Fruit fly (Drosophila melanogaster) whole organism, prepupa: ENCODE data around the gene CSN1b.

Experiments
- Blimp-1 ChIP-seq: fragments of 200-800 bp; sonication (Bioruptor generic); optimal IDR thresholded peaks from 3 replicates; lab custom pipeline; 2017; ENCODE audit warnings: missing biosample characterization, missing genetic modification characterization, mild to moderate bottlenecking, moderate library complexity, missing genetic modification reagents
- CG10631 ChIP-seq: fragments of 200-800 bp; sonication (Bioruptor generic); optimal IDR thresholded peaks from 2 replicates; lab custom pipeline; 2016; ENCODE audit warnings: missing biosample characterization, missing genetic modification characterization
- CG10669 ChIP-seq: fragments of 200-800 bp; sonication (Bioruptor generic); optimal IDR thresholded peaks from 3 replicates; lab custom pipeline; 2018; ENCODE audit warnings: missing biosample characterization, mild to moderate bottlenecking, missing genetic modification characterization, moderate library complexity
- CG11294 ChIP-seq: fragments of 200-800 bp; sonication (Bioruptor generic); IDR thresholded peaks from 2 replicates; pipeline ENCODE4 v1.3.6; 2022; ENCODE audit warnings: missing biosample characterization, missing genetic modification characterization
- CG11762 ChIP-seq: fragments of 200-800 bp; sonication (Bioruptor generic); optimal IDR thresholded peaks from 3 replicates; lab custom pipeline; 2016; ENCODE audit warnings: missing biosample characterization, missing genetic modification characterization; ENCODE audit not compliant: insufficient read depth
- CG11902 ChIP-seq: fragments of 200-800 bp; sonication (Bioruptor generic); optimal IDR thresholded peaks from 3 replicates; lab custom pipeline; 2016; ENCODE audit warnings: missing biosample characterization, missing genetic modification characterization
- CG16779 ChIP-seq: fragments of 200-800 bp; sonication (Bioruptor generic); optimal IDR thresholded peaks from 3 replicates; lab custom pipeline; 2017; ENCODE audit warnings: missing biosample characterization, mild to moderate bottlenecking, missing genetic modification characterization
- CG3032 ChIP-seq: fragments of 200-800 bp; optimal IDR thresholded peaks from 2 replicates; lab custom pipeline; 2019; ENCODE audit warnings: missing biosample characterization, mild to moderate bottlenecking, missing genetic modification characterization, moderate library complexity
- CG31627 ChIP-seq: fragments of 200-800 bp; sonication (Bioruptor generic); optimal IDR thresholded peaks from 3 replicates; lab custom pipeline; 2016; ENCODE audit warnings: missing biosample characterization, missing genetic modification characterization
- CG34406 ChIP-seq: fragments of 200-800 bp; sonication (Bioruptor generic); optimal IDR thresholded peaks from 3 replicates; lab custom pipeline; 2016; ENCODE audit warnings: missing biosample characterization, missing genetic modification characterization
- CG3919 ChIP-seq: fragments of 200-800 bp; sonication (Bioruptor generic); optimal IDR thresholded peaks from 3 replicates; lab custom pipeline; 2016; ENCODE audit warnings: missing biosample characterization, missing genetic modification characterization
- CG6163 ChIP-seq: fragments of 200-800 bp; sonication (Bioruptor generic); IDR thresholded peaks from 3 replicates; pipeline ENCODE4 v1.3.6; 2022; ENCODE audit warnings: missing biosample characterization, missing genetic modification characterization
- CG6276 ChIP-seq: fragments of 200-800 bp; sonication (Bioruptor generic); optimal IDR thresholded peaks from 2 replicates; lab custom pipeline; 2017; ENCODE audit warnings: missing biosample characterization, mild to moderate bottlenecking, missing genetic modification characterization
- CG6792 ChIP-seq: fragments of 200-800 bp; sonication (Bioruptor generic); optimal IDR thresholded peaks from 3 replicates; lab custom pipeline; 2016; ENCODE audit warnings: missing biosample characterization, missing genetic modification characterization
- CG6808 ChIP-seq: fragments of 200-800 bp; sonication (Bioruptor generic); optimal IDR thresholded peaks from 3 replicates; lab custom pipeline; 2017; ENCODE audit warnings: missing biosample characterization, missing genetic modification characterization, mild to moderate bottlenecking, moderate library complexity, missing genetic modification reagents
- CG6854 ChIP-seq: fragments of 200-800 bp; sonication (Bioruptor generic); optimal IDR thresholded peaks from 2 replicates; lab custom pipeline; 2017; ENCODE audit warnings: missing biosample characterization, mild to moderate bottlenecking, missing genetic modification characterization
- CG7368 ChIP-seq: fragments of 200-800 bp; sonication (Bioruptor generic); optimal IDR thresholded peaks from 3 replicates; lab custom pipeline; 2016; ENCODE audit warnings: missing biosample characterization, missing genetic modification characterization
- CG8119 ChIP-seq: fragments of 200-800 bp; sonication (Bioruptor generic); IDR thresholded peaks from 3 replicates; pipeline ENCODE4 v1.3.6; 2022; ENCODE audit warnings: missing biosample characterization, missing genetic modification characterization
- CG8319 ChIP-seq: fragments of 200-800 bp; sonication (Bioruptor generic); optimal IDR thresholded peaks from 3 replicates; lab custom pipeline; 2016; ENCODE audit warnings: missing biosample characterization, missing genetic modification characterization
- CG8632 ChIP-seq: fragments of 200-800 bp; sonication (Bioruptor generic); optimal IDR thresholded peaks from 3 replicates; lab custom pipeline; 2016; ENCODE audit warnings: missing biosample characterization, missing genetic modification characterization
- CG9139 ChIP-seq: fragments of 200-800 bp; sonication (Bioruptor generic); optimal IDR thresholded peaks from 3 replicates; lab custom pipeline; 2017; ENCODE audit warnings: missing biosample characterization, mild to moderate bottlenecking, missing genetic modification characterization
- Eip75B ChIP-seq: fragments of 200-800 bp; sonication (Bioruptor generic); optimal IDR thresholded peaks from 3 replicates; lab custom pipeline; 2016; ENCODE audit warnings: missing biosample characterization, missing genetic modification characterization
- Eip78C ChIP-seq: fragments of 200-800 bp; sonication (Bioruptor generic); peaks from one replicate; lab custom pipeline; 2016; ENCODE audit warnings: missing biosample characterization, missing genetic modification characterization
- Eip93F ChIP-seq: fragments of 200-800 bp; sonication (Bioruptor generic); optimal IDR thresholded peaks from 2 replicates; lab custom pipeline; 2016; ENCODE audit warnings: missing biosample characterization, mild to moderate bottlenecking, missing genetic modification characterization
- Ets21C ChIP-seq: fragments of 200-800 bp; sonication (Bioruptor generic); optimal IDR thresholded peaks from 3 replicates; lab custom pipeline; 2016; ENCODE audit warnings: missing biosample characterization, missing genetic modification characterization
- Ets96B ChIP-seq: fragments of 200-800 bp; optimal IDR thresholded peaks from 2 replicates; lab custom pipeline; 2019; ENCODE audit warnings: missing biosample characterization, mild to moderate bottlenecking, missing genetic modification characterization, moderate library complexity
- Hr39 ChIP-seq: fragments of 200-800 bp; sonication (Bioruptor generic); optimal IDR thresholded peaks from 2 replicates; lab custom pipeline; 2016; ENCODE audit warnings: missing biosample characterization, missing genetic modification characterization
- Hr4 ChIP-seq: fragments of 200-800 bp; sonication (Bioruptor generic); optimal IDR thresholded peaks from 3 replicates; lab custom pipeline; 2016; ENCODE audit warnings: missing biosample characterization, missing genetic modification characterization
- Lpt ChIP-seq: fragments of 200-800 bp; sonication (Bioruptor generic); optimal IDR thresholded peaks from 3 replicates; lab custom pipeline; 2016; ENCODE audit warnings: missing biosample characterization, missing genetic modification characterization
- Smox ChIP-seq: fragments of 200-800 bp; sonication (Bioruptor generic); optimal IDR thresholded peaks from 3 replicates; lab custom pipeline; 2016; ENCODE audit warnings: missing biosample characterization, missing genetic modification characterization
- Sox14 ChIP-seq: fragments of 200-800 bp; sonication (Bioruptor generic); optimal IDR thresholded peaks from 3 replicates; lab custom pipeline; 2016; ENCODE audit warnings: missing biosample characterization, missing genetic modification characterization
- cyc ChIP-seq: fragments of 200-800 bp; sonication (Bioruptor generic); optimal IDR thresholded peaks from 3 replicates; lab custom pipeline; 2016; ENCODE audit warnings: missing biosample characterization, missing genetic modification characterization
- dac ChIP-seq: fragments of 200-800 bp; sonication (Bioruptor generic); optimal IDR thresholded peaks from 2 replicates; lab custom pipeline; 2017; ENCODE audit warnings: missing biosample characterization, mild to moderate bottlenecking, missing genetic modification characterization
- dsx ChIP-seq: fragments of 200-800 bp; optimal IDR thresholded peaks from 3 replicates; lab custom pipeline; 2019; ENCODE audit warnings: missing biosample characterization, mild to moderate bottlenecking, missing genetic modification characterization, moderate library complexity; ENCODE audit not compliant: poor library complexity, severe bottlenecking
- esn ChIP-seq: fragments of 200-800 bp; sonication (Bioruptor generic); optimal IDR thresholded peaks from 2 replicates; lab custom pipeline; 2016; ENCODE audit warnings: missing biosample characterization, mild to moderate bottlenecking, missing genetic modification characterization, moderate library complexity
- fd59A ChIP-seq: fragments of 200-800 bp; sonication (Bioruptor generic); optimal IDR thresholded peaks from 2 replicates; lab custom pipeline; 2017; ENCODE audit warnings: missing biosample characterization, mild to moderate bottlenecking, missing genetic modification characterization, missing genetic modification reagents
- fd85E ChIP-seq: fragments of 200-800 bp; sonication (Bioruptor generic); optimal IDR thresholded peaks from 3 replicates; lab custom pipeline; 2016; ENCODE audit warnings: missing biosample characterization, missing genetic modification characterization
- fkh ChIP-seq: fragments of 200-800 bp; sonication (Bioruptor generic); optimal IDR thresholded peaks from 3 replicates; lab custom pipeline; 2017; ENCODE audit warnings: missing biosample characterization, mild to moderate bottlenecking, missing genetic modification characterization, moderate library complexity
- net ChIP-seq: fragments of 200-800 bp; sonication (Bioruptor generic); optimal IDR thresholded peaks from 3 replicates; lab custom pipeline; 2016; ENCODE audit warnings: missing biosample characterization, missing genetic modification characterization
- pdm3 ChIP-seq: fragments of 200-800 bp; sonication (Bioruptor generic); optimal IDR thresholded peaks from 3 replicates; lab custom pipeline; 2016; ENCODE audit warnings: missing biosample characterization, missing genetic modification characterization
- salr ChIP-seq, 2 experiments: fragments of 200-800 bp; sonication (Bioruptor generic); optimal IDR thresholded peaks; 3 replicates each; lab custom pipeline; 2016 to 2018; ENCODE audit warnings: missing biosample characterization in 2 of 2, missing genetic modification characterization in 2 of 2, mild to moderate bottlenecking in 1 of 2
- spab ChIP-seq: fragments of 200-800 bp; sonication (Bioruptor generic); optimal IDR thresholded peaks from 2 replicates; lab custom pipeline; 2017; ENCODE audit warnings: missing biosample characterization, mild to moderate bottlenecking, missing genetic modification characterization, missing genetic modification reagents
- svp ChIP-seq: fragments of 200-800 bp; sonication (Bioruptor generic); peaks from one replicate; lab custom pipeline; 2016; ENCODE audit warnings: missing biosample characterization, missing genetic modification characterization
- topi ChIP-seq: fragments of 200-800 bp; sonication (Bioruptor generic); optimal IDR thresholded peaks from 3 replicates; lab custom pipeline; 2016; ENCODE audit warnings: missing biosample characterization, missing genetic modification characterization
- vri ChIP-seq: fragments of 200-800 bp; sonication (Bioruptor generic); optimal IDR thresholded peaks from 3 replicates; lab custom pipeline; 2016; ENCODE audit warnings: missing biosample characterization, mild to moderate bottlenecking, missing genetic modification characterization

The CSN1b gene

DNA sequence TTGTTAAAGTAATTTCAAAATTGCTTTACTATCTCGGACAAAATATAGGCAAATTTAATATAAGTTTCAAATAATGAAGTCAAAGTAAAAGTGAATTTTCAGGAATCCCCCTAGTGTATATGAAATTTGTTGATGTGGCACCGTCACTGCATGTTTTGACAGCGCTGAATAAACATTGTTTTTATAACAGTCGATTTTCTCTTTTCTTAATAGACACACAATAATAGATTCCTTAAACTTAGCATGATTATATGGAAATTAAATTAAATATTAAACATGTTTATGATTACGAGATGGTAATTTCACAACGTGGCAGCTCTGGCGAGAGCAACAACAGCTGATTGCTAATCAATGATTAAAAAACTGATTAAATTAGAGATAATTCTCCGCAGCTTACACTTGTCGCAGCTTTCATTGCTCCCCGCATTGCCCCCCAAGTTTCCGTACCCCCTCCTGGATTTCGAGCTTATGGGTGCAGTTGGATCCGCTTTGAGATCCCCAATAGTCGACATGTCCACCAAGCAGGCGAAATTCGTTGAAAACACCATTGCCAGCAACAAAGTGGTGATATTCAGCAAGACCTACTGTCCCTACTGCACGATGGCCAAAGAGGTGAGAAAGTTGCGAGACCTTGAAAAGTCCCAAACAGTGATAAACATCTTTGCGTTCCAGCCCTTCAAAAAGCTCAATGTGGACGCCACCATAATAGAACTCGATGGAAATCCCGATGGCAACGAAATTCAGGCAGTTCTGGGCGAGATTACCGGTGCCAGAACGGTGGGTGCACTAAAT lies 35.5 kb downstream of the CSN1b start, which contains the start of gene Grx1 (continued):
- peak; percentile 43 for TF ChIP-seq Ets96B (tag; lab: Kevin White, UChicago)
- no peak for TF ChIP-seq CG16779 (tag; lab: Kevin White, UChicago)
- peak; percentile 48 for TF ChIP-seq CG34406
- TF ChIP-seq CG11902 (GFP tag; lab: Kevin White, UChicago): peak; percentile 26
- no peak for TF ChIP-seq fd85E (GFP tag; lab: Kevin White, UChicago)
- peak; percentile 41 for TF ChIP-seq CG10669 (GFP tag; lab: Kevin White, UChicago)
- peak; percentile 50 for TF ChIP-seq CG10631 (GFP tag; lab: Kevin White, UChicago)
- peak in 1 of 2 experiments; percentile 9 for TF ChIP-seq salr (GFP tag; optimal IDR thresholded peaks at IDR 0.05; lab: Kevin White, UChicago)
- peak; percentile 38 for TF ChIP-seq Ets21C (GFP tag; lab: Kevin White, UChicago)
- peak; percentile 36 for TF ChIP-seq CG31627 (GFP tag; lab: Kevin White, UChicago)
- TF ChIP-seq Lpt (GFP tag; lab: Kevin White, UChicago): peak; percentile 48
- peak; percentile 84 for TF ChIP-seq fkh (GFP tag; lab: Kevin White, UChicago)
- TF ChIP-seq vri (GFP tag; lab: Kevin White, UChicago): peak; percentile 61
- no peak for TF ChIP-seq CG11294 (GFP tag; lab: Robert Waterston, UW)
- TF ChIP-seq CG3032 (tag; lab: Kevin White, UChicago): peak; percentile 34
- TF ChIP-seq svp (GFP tag; lab: Kevin White, UChicago): peak; percentile 64
- TF ChIP-seq Eip78C (GFP tag; lab: Kevin White, UChicago): peak; percentile 81
- TF ChIP-seq Eip93F: no peak
- peak; percentile 9 for TF ChIP-seq CG8319 (GFP tag; lab: Kevin White, UChicago)
- TF ChIP-seq Smox (GFP tag; lab: Kevin White, UChicago): peak; percentile 74
- no peak for TF ChIP-seq CG7368
- TF ChIP-seq Sox14 (GFP tag; lab: Kevin White, UChicago): peak; percentile 47

DNA sequence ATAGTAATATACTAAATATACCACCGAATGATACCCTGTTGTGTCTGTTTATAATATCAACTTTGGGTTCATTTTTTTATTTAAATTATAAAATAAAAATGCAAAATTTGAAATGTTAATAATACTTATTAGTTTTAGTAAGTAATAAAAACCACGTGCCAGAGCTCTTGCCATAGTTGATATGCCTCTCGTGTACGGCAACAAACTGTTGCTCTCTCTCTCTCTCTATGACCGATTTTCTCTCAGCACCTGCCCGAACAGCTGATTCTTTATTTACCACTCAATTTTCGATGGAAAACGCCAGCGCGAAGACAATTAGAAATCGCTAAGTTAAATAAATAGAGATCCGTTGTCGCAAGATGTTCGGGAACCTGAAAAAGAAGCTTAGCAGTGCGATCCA lies 37.2 kb downstream of the CSN1b start, which contains the start of gene Dysb:
Dysb (plus strand) TSS at position 251 of the 400 bp plus-strand sequence.
- TF ChIP-seq CG6276 (GFP tag; lab: Kevin White, UChicago): no peak
- TF ChIP-seq CG3032 (tag; lab: Kevin White, UChicago): peak; percentile 79
- TF ChIP-seq fd85E (GFP tag; lab: Kevin White, UChicago): peak; percentile 43
- TF ChIP-seq vri (GFP tag; lab: Kevin White, UChicago): peak; percentile 73
- TF ChIP-seq spab (GFP tag; lab: Kevin White, UChicago): peak; percentile 62
- peak; percentile 47 for TF ChIP-seq Ets21C (GFP tag; lab: Kevin White, UChicago)
- no peak for TF ChIP-seq dac (GFP tag; lab: Kevin White, UChicago)
- peak; percentile 46 for TF ChIP-seq Blimp-1
- TF ChIP-seq CG6808 (GFP tag; lab: Kevin White, UChicago): peak; percentile 76
- TF ChIP-seq CG6163: peak; percentile 91
- TF ChIP-seq CG6792 (GFP tag; lab: Kevin White, UChicago): peak; percentile 74
- peak; percentile 77 for TF ChIP-seq pdm3 (GFP tag; lab: Kevin White, UChicago)
- peak; percentile 95 for TF ChIP-seq Eip78C (GFP tag; lab: Kevin White, UChicago)
- peak; percentile 75 for TF ChIP-seq CG10669 (GFP tag; lab: Kevin White, UChicago)
- peak; percentile 84 for TF ChIP-seq Hr4
- TF ChIP-seq dsx (GFP tag; lab: Kevin White, UChicago): peak; percentile 72
- no peak for TF ChIP-seq CG3919 (GFP tag; lab: Kevin White, UChicago)
- TF ChIP-seq CG16779 (tag; lab: Kevin White, UChicago): no peak
- peak; percentile 91 for TF ChIP-seq esn (GFP tag; lab: Kevin White, UChicago)
- TF ChIP-seq net (GFP tag; lab: Kevin White, UChicago): no peak
- no peak for TF ChIP-seq svp (GFP tag; lab: Kevin White, UChicago)
- no peak for TF ChIP-seq CG9139 (GFP tag; lab: Kevin White, UChicago)
- peak in 1 of 2 experiments; percentile 72 for TF ChIP-seq salr (GFP tag; optimal IDR thresholded peaks at IDR 0.05; lab: Kevin White, UChicago)
- peak; percentile 42 for TF ChIP-seq fd59A (GFP tag; lab: Kevin White, UChicago)
- TF ChIP-seq Sox14 (GFP tag; lab: Kevin White, UChicago): peak; percentile 73
- peak; percentile 81 for TF ChIP-seq CG8632
- TF ChIP-seq Eip93F: peak; percentile 30
- peak; percentile 71 for TF ChIP-seq CG6854 (GFP tag; lab: Kevin White, UChicago)
- peak; percentile 69 for TF ChIP-seq Lpt (GFP tag; lab: Kevin White, UChicago)
- peak; percentile 92; the same call in 2 of the 3 replicates for TF ChIP-seq CG8119 (GFP tag; lab: Robert Waterston, UW)
- TF ChIP-seq CG10631 (GFP tag; lab: Kevin White, UChicago): peak; percentile 81
- TF ChIP-seq Smox (GFP tag; lab: Kevin White, UChicago): no peak
- peak; percentile 6 for TF ChIP-seq CG11762 (GFP tag; lab: Kevin White, UChicago)
- peak; percentile 68 for TF ChIP-seq Hr39 (GFP tag; lab: Kevin White, UChicago)
- TF ChIP-seq Eip75B (GFP tag; lab: Kevin White, UChicago): peak; percentile 75
- peak; percentile 84 for TF ChIP-seq fkh (GFP tag; lab: Kevin White, UChicago)
- peak; percentile 66 for TF ChIP-seq cyc (GFP tag; lab: Kevin White, UChicago)
- TF ChIP-seq Ets96B (tag; lab: Kevin White, UChicago): peak; percentile 80
- peak; percentile 77 for TF ChIP-seq topi (GFP tag; lab: Kevin White, UChicago)
